Fruit fly (Drosophila melanogaster) S2 (cell line): ENCODE measurements around the gene CG14043.

Experiments used
- CG8478 ChIP-seq: fragments of >200 bp; optimal IDR thresholded peaks from 2 replicates; lab custom pipeline; 2018
- CTCF ChIP-seq, 2 experiments: fragments of >200 bp; optimal IDR thresholded peaks; 2 replicates each; lab custom pipeline; 2018

- TF ChIP-seq CTCF (optimal IDR thresholded peaks at IDR 0.05; lab: Kevin White, UChicago) (no peak), CG8478 (no peak)
These were observed 2.7 kb upstream of the CG14043 start, which contains the start of the genes Scox and Polr1C for dm6 chr2L:4968767-4969166.
